Worm (Caenorhabditis elegans): ENCODE data around the gene mcm-3AP.

The mcm-3AP gene

ce11 chrIV:7933733-7934132 lies 14.7 kb upstream of the mcm-3AP start, which contains the start of gene bbs-2:
TSS of gene bbs-2 (plus strand) at chrIV:7934033.
- TF ChIP-seq ztf-11 (tag; optimal IDR thresholded peaks at IDR 0.05) = no peak
- TF ChIP-seq R02D3.7 (tag; optimal IDR thresholded peaks at IDR 0.05) = no peak
- no peak for TF ChIP-seq nhr-12 (tag; optimal IDR thresholded peaks at IDR 0.05)
- no peak for TF ChIP-seq egl-27 (tag; optimal IDR thresholded peaks at IDR 0.05)
- TF ChIP-seq lin-13 (GFP tag; optimal IDR thresholded peaks at IDR 0.05) = no peak
- TF ChIP-seq blmp-1 (tag; optimal IDR thresholded peaks at IDR 0.05; ENCODE audit: insufficient read depth) = no peak
- TF ChIP-seq nhr-237 (tag; optimal IDR thresholded peaks at IDR 0.05) = no peak
- no peak for TF ChIP-seq snpc-4 (tag; optimal IDR thresholded peaks at IDR 0.05)
- TF ChIP-seq lin-39 (tag; optimal IDR thresholded peaks at IDR 0.05) = no peak

- TF ChIP-seq zag-1 (tag; optimal IDR thresholded peaks at IDR 0.05) = no peak
These were observed 9.6 kb upstream of the mcm-3AP start, which contains the start of gene F20D12.7 for ce11 chrIV:7938834-7939233. TSS of gene F20D12.7 (minus strand) at chrIV:7938934.

- no peak for TF ChIP-seq dmd-4 (tag; optimal IDR thresholded peaks at IDR 0.05)
- no peak for TF ChIP-seq egl-27 (tag; optimal IDR thresholded peaks at IDR 0.05)
- no peak for TF ChIP-seq C34F6.9 (tag; optimal IDR thresholded peaks at IDR 0.05)
- TF ChIP-seq nhr-21 (tag; optimal IDR thresholded peaks at IDR 0.05) = no peak
- TF ChIP-seq nhr-11 (tag; optimal IDR thresholded peaks at IDR 0.05) = no peak
- no peak for TF ChIP-seq sma-3 (GFP tag; optimal IDR thresholded peaks at IDR 0.05)
- TF ChIP-seq mbf-1 (tag; optimal IDR thresholded peaks at IDR 0.05) = no peak
- TF ChIP-seq elt-1 (tag; optimal IDR thresholded peaks at IDR 0.05) = no peak
- TF ChIP-seq fos-1 (tag; optimal IDR thresholded peaks at IDR 0.05) = no peak
- no peak for TF ChIP-seq lsy-2 (tag; optimal IDR thresholded peaks at IDR 0.05)
- TF ChIP-seq lin-39 (tag; optimal IDR thresholded peaks at IDR 0.05) = no peak
These were observed 7.6 kb upstream of the mcm-3AP start, which contains the start of gene exc-9 for ce11 chrIV:7940919-7941318. TSS of gene exc-9 (minus strand) at chrIV:7941019.

- TF ChIP-seq nhr-25 (tag; optimal IDR thresholded peaks at IDR 0.05) (peak; percentile 54), nhr-129 (tag; optimal IDR thresholded peaks at IDR 0.05) (peak; percentile 29), crh-2 (tag; optimal IDR thresholded peaks at IDR 0.05) (no peak), blmp-1 (tag; optimal IDR thresholded peaks at IDR 0.05; ENCODE audit: insufficient read depth) (peak; percentile 27), Y55F3AM.14 (GFP tag; optimal IDR thresholded peaks at IDR 0.05) (no peak), gmeb-1 (tag; optimal IDR thresholded peaks at IDR 0.05) (no peak), nhr-23 (tag; optimal IDR thresholded peaks at IDR 0.05) (no peak), egl-27 (tag; optimal IDR thresholded peaks at IDR 0.05) (no peak), ztf-11 (tag; optimal IDR thresholded peaks at IDR 0.05) (no peak), dmd-4 (tag; optimal IDR thresholded peaks at IDR 0.05) (no peak), sma-9 (GFP tag; optimal IDR thresholded peaks at IDR 0.05) (no peak), sma-9 (tag; optimal IDR thresholded peaks at IDR 0.05) (no peak), fos-1 (tag; optimal IDR thresholded peaks at IDR 0.05) (no peak), nhr-77 (tag; optimal IDR thresholded peaks at IDR 0.05) (no peak), sem-4 (tag; optimal IDR thresholded peaks at IDR 0.05) (no peak), F13H6.1 (tag; optimal IDR thresholded peaks at IDR 0.05) (no peak)
These were observed 5.2 kb upstream of the mcm-3AP start for ce11 chrIV:7943272-7943671.

ce11 chrIV:7946457-7946856 lies 2.0 kb upstream of the mcm-3AP start, which contains the start of gene czw-1:
TSS of gene czw-1 (minus strand) at chrIV:7946825.
- TF ChIP-seq mbf-1 (tag; optimal IDR thresholded peaks at IDR 0.05) = no peak
- no peak for TF ChIP-seq nhr-77 (tag; optimal IDR thresholded peaks at IDR 0.05)
- TF ChIP-seq fos-1 (tag; optimal IDR thresholded peaks at IDR 0.05) = no peak
- no peak for TF ChIP-seq unc-39 (tag; optimal IDR thresholded peaks at IDR 0.05)
- no peak for TF ChIP-seq ZK546.5 (tag; optimal IDR thresholded peaks at IDR 0.05)
- TF ChIP-seq Y55F3AM.14 (GFP tag; optimal IDR thresholded peaks at IDR 0.05) = no peak
- no peak for TF ChIP-seq ceh-82 (tag; optimal IDR thresholded peaks at IDR 0.05)
- no peak for TF ChIP-seq unc-55 (GFP tag; optimal IDR thresholded peaks at IDR 0.05)
- no peak for TF ChIP-seq R02D3.7 (tag; optimal IDR thresholded peaks at IDR 0.05)
- no peak for TF ChIP-seq gmeb-1 (tag; optimal IDR thresholded peaks at IDR 0.05)
- no peak for TF ChIP-seq elt-1 (tag; optimal IDR thresholded peaks at IDR 0.05)
- no peak for TF ChIP-seq ztf-4 (tag; optimal IDR thresholded peaks at IDR 0.05)
- no peak for TF ChIP-seq ceh-16 (tag; optimal IDR thresholded peaks at IDR 0.05)
- TF ChIP-seq nhr-10 (tag; optimal IDR thresholded peaks at IDR 0.05) = no peak
- no peak for TF ChIP-seq lin-11 (tag; optimal IDR thresholded peaks at IDR 0.05)
- no peak for TF ChIP-seq sem-4 (tag; optimal IDR thresholded peaks at IDR 0.05)
- no peak for TF ChIP-seq mab-5 (tag; optimal IDR thresholded peaks at IDR 0.05)
